Worm (Caenorhabditis elegans): Measurements from ENCODE around the gene C06B3.6.

C06B3.6 gene

DNA sequence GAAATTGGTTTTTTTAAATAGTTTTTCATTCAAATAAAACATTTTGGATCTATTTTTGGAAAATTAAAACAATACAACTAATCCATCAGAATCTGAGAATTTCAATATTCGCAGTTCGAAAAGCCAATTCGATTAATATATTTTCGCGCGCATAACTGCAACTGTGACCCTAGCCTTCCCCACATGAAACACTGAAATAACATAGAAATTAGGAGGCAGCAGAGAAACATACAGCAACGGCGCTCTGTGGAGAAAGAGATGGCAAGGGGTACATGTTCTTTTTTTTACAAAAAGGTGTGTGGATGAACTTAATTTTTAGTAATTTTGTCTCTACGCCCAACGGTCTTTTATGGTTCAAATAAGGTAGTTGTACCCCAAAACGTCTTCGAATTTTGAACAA, 28.6 kb downstream of the C06B3.6 start:
- peak; percentile 28 for TF ChIP-seq snpc-4 (tag; optimal IDR thresholded peaks at IDR 0.05)
- no peak for TF ChIP-seq nhr-28 (tag; optimal IDR thresholded peaks at IDR 0.05)
- TF ChIP-seq fos-1 (tag; optimal IDR thresholded peaks at IDR 0.05), result no peak
- TF ChIP-seq nfya-1 (tag; optimal IDR thresholded peaks at IDR 0.05; ENCODE audit: insufficient read depth), result peak; percentile 20
- TF ChIP-seq pha-4 (tag; optimal IDR thresholded peaks at IDR 0.05), result peak; percentile 56
- TF ChIP-seq lin-15B (tag; optimal IDR thresholded peaks at IDR 0.05), result peak; percentile 63
- peak; percentile 30 for TF ChIP-seq nhr-43 (tag; optimal IDR thresholded peaks at IDR 0.05; ENCODE audit: poor library complexity, severe bottlenecking)
- peak; percentile 19 for TF ChIP-seq nhr-25 (tag; optimal IDR thresholded peaks at IDR 0.05)

DNA sequence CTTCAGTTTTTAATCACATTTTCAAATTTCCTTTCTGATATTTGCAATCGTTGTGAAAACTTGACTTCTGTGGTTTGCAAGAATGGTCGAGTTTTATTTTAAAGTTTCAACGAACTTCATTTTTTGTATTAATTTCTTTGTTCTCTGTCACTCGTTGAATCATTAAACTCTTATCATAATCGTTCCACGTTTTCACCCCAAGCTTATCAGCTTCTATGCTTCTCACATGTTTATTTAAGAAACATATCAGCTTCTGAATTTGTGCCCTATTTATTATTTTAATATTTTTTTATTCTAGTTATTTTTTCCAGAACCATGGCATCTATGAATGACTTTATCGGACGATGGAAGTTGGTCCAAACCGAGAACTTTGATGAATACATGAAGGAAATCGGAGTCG, 29.5 kb downstream of the C06B3.6 start, which contains the start of gene lbp-7:
Gene lbp-7, plus strand, starts transcription at position 312 of the 400 bp plus-strand sequence.
- peak; percentile 93 for TF ChIP-seq elt-2 (tag; optimal IDR thresholded peaks at IDR 0.05)
- peak; percentile 94 for TF ChIP-seq pqm-1 (tag; optimal IDR thresholded peaks at IDR 0.05)
- TF ChIP-seq jun-1 (tag; optimal IDR thresholded peaks at IDR 0.05), result peak; percentile 23
- TF ChIP-seq ZK546.5 (tag; optimal IDR thresholded peaks at IDR 0.05), result no peak
- no peak for TF ChIP-seq egl-27 (tag; optimal IDR thresholded peaks at IDR 0.05)
- TF ChIP-seq pha-4 (tag; optimal IDR thresholded peaks at IDR 0.05), result peak; percentile 41
- TF ChIP-seq daf-12 (tag; optimal IDR thresholded peaks at IDR 0.05), result no peak

DNA sequence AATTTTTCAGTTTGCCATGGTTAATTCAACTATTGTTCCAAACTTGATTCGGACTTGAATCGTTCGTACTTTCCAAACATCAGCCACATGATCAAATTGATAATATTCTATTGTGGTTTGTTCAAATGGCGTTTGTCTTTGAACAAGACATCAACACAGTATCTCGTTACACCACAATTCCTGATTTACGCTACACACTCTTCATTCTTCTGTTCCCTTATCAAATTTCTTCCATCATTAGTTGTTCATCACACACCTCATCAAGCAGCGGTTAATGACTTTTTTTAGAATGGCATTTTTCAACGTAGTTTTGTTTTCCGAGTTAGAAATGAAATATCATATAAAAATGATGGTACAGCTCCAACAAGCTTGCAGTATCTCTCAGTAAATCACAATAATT, 30.5 kb downstream of the C06B3.6 start:
- TF ChIP-seq R02D3.7 (tag; optimal IDR thresholded peaks at IDR 0.05), result no peak
- TF ChIP-seq lin-15B (tag; optimal IDR thresholded peaks at IDR 0.05), result peak; percentile 14
- TF ChIP-seq elt-2 (tag; optimal IDR thresholded peaks at IDR 0.05), result peak; percentile 86
- peak; percentile 93 for TF ChIP-seq pqm-1 (tag; optimal IDR thresholded peaks at IDR 0.05)
- peak; percentile 11 for TF ChIP-seq jun-1 (tag; optimal IDR thresholded peaks at IDR 0.05)
- TF ChIP-seq daf-12 (tag; optimal IDR thresholded peaks at IDR 0.05), result no peak
- TF ChIP-seq eor-1 (tag; optimal IDR thresholded peaks at IDR 0.05), result no peak
- no peak for TF ChIP-seq ceh-82 (tag; optimal IDR thresholded peaks at IDR 0.05)
- no peak for TF ChIP-seq mdl-1 (tag; optimal IDR thresholded peaks at IDR 0.05)
- TF ChIP-seq lsy-12 (tag; optimal IDR thresholded peaks at IDR 0.05), result no peak
- TF ChIP-seq nhr-12 (tag; optimal IDR thresholded peaks at IDR 0.05), result no peak
- TF ChIP-seq hmg-11 (tag; optimal IDR thresholded peaks at IDR 0.05), result no peak

DNA sequence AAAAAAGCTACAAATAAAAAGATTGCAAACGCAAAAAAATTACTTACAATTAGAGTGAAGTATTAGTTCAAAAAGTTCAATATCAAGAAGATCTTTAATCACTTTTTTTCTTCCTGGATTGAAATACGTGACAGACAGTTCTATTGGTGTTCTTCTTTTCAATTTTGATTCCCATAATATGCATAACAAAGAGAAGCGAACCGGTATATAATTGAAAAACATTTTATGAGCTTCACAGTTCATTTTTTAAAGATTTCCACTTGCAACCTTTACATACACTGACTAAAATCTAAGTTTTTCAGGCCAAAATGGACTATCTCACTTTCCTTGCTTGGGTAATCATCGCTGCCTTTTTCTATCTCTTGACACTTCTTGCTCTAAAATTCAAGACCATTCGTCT, 32.2 kb downstream of the C06B3.6 start, which contains the start of gene T22G5.1:
Gene T22G5.1, plus strand, starts transcription at position 301 of the 400 bp plus-strand sequence.
- no peak for TF ChIP-seq fkh-10 (GFP tag; optimal IDR thresholded peaks at IDR 0.05)
- no peak for TF ChIP-seq snpc-4 (tag; optimal IDR thresholded peaks at IDR 0.05)
- no peak for TF ChIP-seq egl-5 (tag; optimal IDR thresholded peaks at IDR 0.05)
- TF ChIP-seq jun-1 (tag; optimal IDR thresholded peaks at IDR 0.05), result no peak
- TF ChIP-seq nhr-76 (tag; optimal IDR thresholded peaks at IDR 0.05), result no peak
- no peak for TF ChIP-seq zag-1 (tag; optimal IDR thresholded peaks at IDR 0.05)
- TF ChIP-seq ZK546.5 (tag; optimal IDR thresholded peaks at IDR 0.05), result no peak
- no peak for TF ChIP-seq lin-39 (tag; optimal IDR thresholded peaks at IDR 0.05)
- no peak for TF ChIP-seq tbx-2 (tag; optimal IDR thresholded peaks at IDR 0.05)
- TF ChIP-seq R02D3.7 (tag; optimal IDR thresholded peaks at IDR 0.05), result no peak
- no peak for TF ChIP-seq fkh-2 (tag; optimal IDR thresholded peaks at IDR 0.05)
- TF ChIP-seq lin-15B (tag; optimal IDR thresholded peaks at IDR 0.05), result no peak
- TF ChIP-seq ceh-82 (tag; optimal IDR thresholded peaks at IDR 0.05), result no peak
- TF ChIP-seq unc-39 (tag; optimal IDR thresholded peaks at IDR 0.05), result no peak
- TF ChIP-seq ztf-11 (tag; optimal IDR thresholded peaks at IDR 0.05), result no peak
- no peak for TF ChIP-seq unc-62 (GFP tag; optimal IDR thresholded peaks at IDR 0.05)
- no peak for TF ChIP-seq hmg-11 (tag; optimal IDR thresholded peaks at IDR 0.05)
- no peak for TF ChIP-seq nhr-43 (tag; optimal IDR thresholded peaks at IDR 0.05; ENCODE audit: poor library complexity, severe bottlenecking)
- no peak for TF ChIP-seq nfya-1 (tag; optimal IDR thresholded peaks at IDR 0.05; ENCODE audit: insufficient read depth)

DNA sequence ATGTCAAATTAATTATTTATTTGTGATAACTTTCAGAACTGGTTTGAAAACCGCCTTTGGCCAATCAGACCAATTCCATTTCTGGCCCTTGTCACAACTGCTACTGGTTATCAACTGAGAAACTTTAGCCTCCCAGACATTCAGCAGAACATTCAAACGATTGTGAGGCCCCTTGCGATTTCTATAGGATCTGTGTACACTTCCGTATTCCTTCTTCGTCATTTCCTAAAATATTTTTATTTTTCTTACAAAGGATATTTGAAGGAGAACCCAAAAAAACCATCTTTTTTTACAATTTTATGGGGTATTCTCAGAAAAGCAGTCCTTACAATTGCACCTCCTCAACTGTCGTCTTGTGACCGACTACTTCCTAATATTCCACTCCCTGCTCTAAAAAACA, 35.4 kb downstream of the C06B3.6 start:
- TF ChIP-seq lin-39 (tag; optimal IDR thresholded peaks at IDR 0.05) (no peak), nhr-76 (tag; optimal IDR thresholded peaks at IDR 0.05) (no peak), nhr-43 (tag; optimal IDR thresholded peaks at IDR 0.05; ENCODE audit: poor library complexity, severe bottlenecking) (no peak), lin-15B (tag; optimal IDR thresholded peaks at IDR 0.05) (no peak), pqm-1 (tag; optimal IDR thresholded peaks at IDR 0.05) (no peak), nfya-1 (tag; optimal IDR thresholded peaks at IDR 0.05; ENCODE audit: insufficient read depth) (no peak), egl-27 (tag; optimal IDR thresholded peaks at IDR 0.05) (no peak), snpc-4 (tag; optimal IDR thresholded peaks at IDR 0.05) (no peak), fos-1 (tag; optimal IDR thresholded peaks at IDR 0.05) (no peak), nhr-28 (tag; optimal IDR thresholded peaks at IDR 0.05) (no peak), pha-4 (tag; optimal IDR thresholded peaks at IDR 0.05) (no peak), ZK546.5 (tag; optimal IDR thresholded peaks at IDR 0.05) (no peak), tbx-2 (tag; optimal IDR thresholded peaks at IDR 0.05) (no peak), mml-1 (tag; optimal IDR thresholded peaks at IDR 0.05) (no peak)
